Worm (Caenorhabditis elegans) whole organism, young adult: ENCODE results near the gene thoc-7.

Experiments used
- B0019.2 ChIP-seq: fragments of 200-800 bp; sonication (Bioruptor generic); conservative IDR thresholded peaks from 2 replicates; pipeline ENCODE4 v1.3.6; 2022; ENCODE audit warnings: missing genetic modification reagents, missing genetic modification characterization, missing compliant biosample characterization
- B0035.1 ChIP-seq: sonication (generic microtip); optimal IDR thresholded peaks from 2 replicates; lab custom pipeline; 2016; ENCODE audit warnings: missing genetic modification characterization, mild to moderate bottlenecking, missing compliant biosample characterization, missing genotype, missing genetic modification reagents
- B0336.3 ChIP-seq: fragments of 200-800 bp; sonication (Bioruptor generic); IDR thresholded peaks from 2 replicates; pipeline ENCODE4 v1.3.6; 2022; ENCODE audit warnings: missing genetic modification characterization, missing compliant biosample characterization
- C06A6.2 ChIP-seq: fragments of 200-800 bp; sonication (Bioruptor generic); conservative IDR thresholded peaks from 2 replicates; pipeline ENCODE4 v1.3.6; 2022; ENCODE audit warnings: missing genetic modification characterization, missing compliant biosample characterization
- C17E4.6 ChIP-seq: fragments of 200-800 bp; sonication (Bioruptor generic); IDR thresholded peaks from 2 replicates; pipeline ENCODE4 v1.3.6; 2022; ENCODE audit warnings: missing genetic modification reagents, missing genetic modification characterization, missing compliant biosample characterization
- D2030.7 ChIP-seq: fragments of 200-800 bp; sonication (Bioruptor generic); IDR thresholded peaks from 2 replicates; pipeline ENCODE4 v1.3.6; 2022; ENCODE audit warnings: missing genetic modification reagents, missing genetic modification characterization, missing compliant biosample characterization
- F33H1.4 ChIP-seq: fragments of 200-800 bp; sonication (Bioruptor generic); IDR thresholded peaks from 2 replicates; pipeline ENCODE4 v1.3.6; 2022; ENCODE audit warnings: missing genetic modification reagents, missing genetic modification characterization, missing compliant biosample characterization
- F52B5.7 ChIP-seq: sonication (generic microtip); optimal IDR thresholded peaks from 2 replicates; lab custom pipeline; 2016; ENCODE audit warnings: mild to moderate bottlenecking, missing genetic modification characterization, missing compliant biosample characterization
- K11D2.4 ChIP-seq: fragments of 200-800 bp; sonication (Bioruptor generic); IDR thresholded peaks from 2 replicates; pipeline ENCODE4 v1.3.6; 2022; ENCODE audit warnings: missing genetic modification reagents, missing genetic modification characterization, missing compliant biosample characterization
- T07F8.4 ChIP-seq: sonication (generic microtip); optimal IDR thresholded peaks from 2 replicates; lab custom pipeline; 2016; ENCODE audit warnings: mild to moderate bottlenecking, missing genetic modification characterization, moderate library complexity, missing compliant biosample characterization
- Y53G8AR.9 ChIP-seq: fragments of 200-800 bp; sonication (Bioruptor generic); conservative IDR thresholded peaks from 2 replicates; pipeline ENCODE4 v1.3.6; 2022; ENCODE audit warnings: missing genetic modification reagents, missing genetic modification characterization, missing compliant biosample characterization
- Y56A3A.18 ChIP-seq: fragments of 200-800 bp; sonication (Bioruptor generic); IDR thresholded peaks from 2 replicates; pipeline ENCODE4 v1.3.6; 2022; ENCODE audit warnings: missing genetic modification reagents, missing genetic modification characterization, missing compliant biosample characterization
- Y95B8A.8 ChIP-seq: fragments of 200-800 bp; sonication (Bioruptor generic); IDR thresholded peaks from 2 replicates; pipeline ENCODE4 v1.3.6; 2022; ENCODE audit warnings: missing genetic modification reagents, missing genetic modification characterization, missing compliant biosample characterization
- akir-1 ChIP-seq: fragments of 200-800 bp; sonication (Bioruptor generic); optimal IDR thresholded peaks from 2 replicates; lab custom pipeline; 2018; ENCODE audit warnings: mild to moderate bottlenecking, missing genetic modification characterization, moderate library complexity, missing compliant biosample characterization
- ama-1 ChIP-seq, 3 experiments: fragments of 150-350 bp in 1 of 3; sonication (generic microtip) in 2 of 3; optimal IDR thresholded peaks; 2 replicates each; lab custom pipeline; 2014 to 2018; ENCODE audit warnings: missing biosample characterization in 2 of 3, missing genetic modification characterization in 2 of 3, missing genetic modification reagents in 2 of 3
- aptf-2 ChIP-seq: fragments of 200-800 bp; sonication (Bioruptor generic); conservative IDR thresholded peaks from 2 replicates; pipeline ENCODE4 v1.3.6; 2022; ENCODE audit warnings: missing genetic modification reagents, missing genetic modification characterization, missing compliant biosample characterization
- attf-3 ChIP-seq: fragments of 200-800 bp; sonication (Bioruptor generic); conservative IDR thresholded peaks from 2 replicates; pipeline ENCODE4 v1.3.6; 2022; ENCODE audit warnings: missing genetic modification reagents, missing genetic modification characterization, missing compliant biosample characterization
- attf-6 ChIP-seq: fragments of 200-800 bp; sonication (Bioruptor generic); IDR thresholded peaks from 2 replicates; pipeline ENCODE4 v1.3.6; 2022; ENCODE audit warnings: missing genetic modification reagents, missing genetic modification characterization, missing compliant biosample characterization
- bed-2 ChIP-seq: fragments of 200-800 bp; sonication (Bioruptor generic); IDR thresholded peaks from 2 replicates; pipeline ENCODE4 v1.3.6; 2022; ENCODE audit warnings: missing genetic modification reagents, missing genetic modification characterization, missing compliant biosample characterization
- cebp-1 ChIP-seq, 2 experiments: fragments of 200-800 bp in 1 of 2; sonication (Bioruptor generic) in 1 of 2; sonication (generic microtip) in 1 of 2; IDR thresholded peaks in 1 of 2; optimal IDR thresholded peaks in 1 of 2; 2 replicates each; pipeline versions ENCODE4 v1.3.6 to Lab custom; 2017 to 2022; ENCODE audit warnings: missing compliant biosample characterization in 2 of 2, missing genetic modification characterization in 2 of 2, mild to moderate bottlenecking in 1 of 2, missing genetic modification reagents in 1 of 2, moderate library complexity in 1 of 2
- cebp-2 ChIP-seq: fragments of 200-800 bp; sonication (Bioruptor generic); IDR thresholded peaks from 2 replicates; pipeline ENCODE4 v1.3.6; 2022; ENCODE audit warnings: missing genetic modification characterization, missing compliant biosample characterization
- ceh-40 ChIP-seq: fragments of 200-800 bp; sonication (Bioruptor generic); IDR thresholded peaks from 2 replicates; pipeline ENCODE4 v1.3.6; 2022; ENCODE audit warnings: missing genetic modification characterization, missing compliant biosample characterization
- ceh-91 ChIP-seq: fragments of 200-800 bp; sonication (Bioruptor generic); IDR thresholded peaks from 2 replicates; pipeline ENCODE4 v1.3.6; 2022; ENCODE audit warnings: missing genetic modification reagents, missing genetic modification characterization, missing compliant biosample characterization
- chd-7 ChIP-seq: sonication (generic microtip); optimal IDR thresholded peaks from 2 replicates; lab custom pipeline; 2016; ENCODE audit warnings: mild to moderate bottlenecking, missing genetic modification characterization, moderate library complexity, missing compliant biosample characterization
- dpl-1 ChIP-seq: fragments of 150-350 bp; optimal IDR thresholded peaks from 2 replicates; lab custom pipeline; 2014; ENCODE audit warnings: missing biosample characterization, missing genetic modification reagents, missing genetic modification characterization
- egl-44 ChIP-seq: fragments of 200-800 bp; sonication (Bioruptor generic); IDR thresholded peaks from 2 replicates; pipeline ENCODE4 v1.3.6; 2022; ENCODE audit warnings: missing genetic modification reagents, missing genetic modification characterization, missing compliant biosample characterization
- ets-4 ChIP-seq: fragments of 200-800 bp; sonication (Bioruptor generic); optimal IDR thresholded peaks from 2 replicates; lab custom pipeline; 2018; ENCODE audit warnings: mild to moderate bottlenecking, missing genetic modification characterization, missing compliant biosample characterization
- gei-17 ChIP-seq: fragments of 200-800 bp; sonication (Bioruptor generic); optimal IDR thresholded peaks from 2 replicates; lab custom pipeline; 2018; ENCODE audit warnings: mild to moderate bottlenecking, missing genetic modification characterization, missing compliant biosample characterization
- hmg-1.2 ChIP-seq: fragments of 200-800 bp; sonication (Bioruptor generic); IDR thresholded peaks from 2 replicates; pipeline ENCODE4 v1.3.6; 2022; ENCODE audit warnings: missing genetic modification reagents, missing genetic modification characterization, missing compliant biosample characterization
- lag-1 ChIP-seq: fragments of 200-800 bp; sonication (Bioruptor generic); IDR thresholded peaks from 2 replicates; pipeline ENCODE4 v1.3.6; 2022; ENCODE audit warnings: missing genetic modification reagents, missing genetic modification characterization, missing compliant biosample characterization
- lir-1 ChIP-seq: fragments of 200-800 bp; sonication (Bioruptor generic); conservative IDR thresholded peaks from 2 replicates; pipeline ENCODE4 v1.3.6; 2022; ENCODE audit warnings: missing genetic modification reagents, missing genetic modification characterization, missing compliant biosample characterization
- lsy-27 ChIP-seq: sonication (generic microtip); optimal IDR thresholded peaks from 2 replicates; lab custom pipeline; 2017; ENCODE audit warnings: missing genetic modification characterization, mild to moderate bottlenecking, missing compliant biosample characterization, antibody characterized with exemption, missing genotype, borderline replicate concordance; ENCODE audit not compliant: insufficient read depth
- madf-6 ChIP-seq: fragments of 200-800 bp; sonication (Bioruptor generic); IDR thresholded peaks from 2 replicates; pipeline ENCODE4 v1.3.6; 2022; ENCODE audit warnings: missing genetic modification reagents, missing genetic modification characterization, missing compliant biosample characterization
- mcd-1 ChIP-seq: fragments of 200-800 bp; sonication (Bioruptor generic); IDR thresholded peaks from 2 replicates; pipeline ENCODE4 v1.3.6; 2022; ENCODE audit warnings: missing genetic modification reagents, missing genetic modification characterization, missing compliant biosample characterization
- mes-4 ChIP-seq: sonication (generic microtip); optimal IDR thresholded peaks from 2 replicates; lab custom pipeline; 2016; ENCODE audit warnings: missing genotype, missing genetic modification characterization, missing compliant biosample characterization
- mxl-1 ChIP-seq: sonication (generic microtip); optimal IDR thresholded peaks from 2 replicates; lab custom pipeline; 2016; ENCODE audit warnings: missing genetic modification characterization, missing compliant biosample characterization
- nfya-2 ChIP-seq: fragments of 200-800 bp; sonication (Bioruptor generic); IDR thresholded peaks from 2 replicates; pipeline ENCODE4 v1.3.6; 2022; ENCODE audit warnings: missing genetic modification reagents, missing genetic modification characterization, missing compliant biosample characterization
- nfyb-1 ChIP-seq: fragments of 200-800 bp; sonication (Bioruptor generic); IDR thresholded peaks from 2 replicates; pipeline ENCODE4 v1.3.6; 2022; ENCODE audit warnings: missing genetic modification reagents, missing genetic modification characterization, missing compliant biosample characterization
- nhr-27 ChIP-seq: fragments of 200-800 bp; sonication (Bioruptor generic); optimal IDR thresholded peaks from 2 replicates; lab custom pipeline; 2018; ENCODE audit warnings: mild to moderate bottlenecking, missing genetic modification characterization, moderate library complexity, missing compliant biosample characterization
- pbrm-1 ChIP-seq: fragments of 200-800 bp; sonication (Bioruptor generic); IDR thresholded peaks from 2 replicates; pipeline ENCODE4 v1.3.6; 2022; ENCODE audit warnings: missing genetic modification reagents, missing genetic modification characterization, missing compliant biosample characterization
- snpc-1.1 ChIP-seq: sonication (generic microtip); optimal IDR thresholded peaks from 2 replicates; lab custom pipeline; 2017; ENCODE audit warnings: missing genetic modification characterization, mild to moderate bottlenecking, missing compliant biosample characterization, antibody characterized with exemption, moderate library complexity, missing genotype, missing genetic modification reagents; ENCODE audit not compliant: insufficient read depth
- snpc-4 ChIP-seq, 5 experiments: fragments of 150-350 bp in 1 of 5; sonication (generic microtip) in 4 of 5; optimal IDR thresholded peaks; 2 replicates each; lab custom pipeline; 2014 to 2018; ENCODE audit warnings: missing genetic modification characterization in 5 of 5, missing biosample characterization in 3 of 5, antibody characterized with exemption in 2 of 5, mild to moderate bottlenecking in 2 of 5, missing compliant biosample characterization in 2 of 5, missing genotype in 2 of 5, moderate library complexity in 2 of 5, missing genetic modification reagents in 1 of 5
- zfh-2 ChIP-seq: fragments of 200-800 bp; sonication (Bioruptor generic); conservative IDR thresholded peaks from 2 replicates; pipeline ENCODE4 v1.3.6; 2022; ENCODE audit warnings: missing genetic modification reagents, missing genetic modification characterization, missing compliant biosample characterization
- ztf-26 ChIP-seq: sonication (generic microtip); optimal IDR thresholded peaks from 2 replicates; lab custom pipeline; 2017; ENCODE audit warnings: missing genetic modification characterization, missing compliant biosample characterization
- ztf-28 ChIP-seq: fragments of 200-800 bp; sonication (Bioruptor generic); IDR thresholded peaks from 2 replicates; pipeline ENCODE4 v1.3.6; 2022; ENCODE audit warnings: missing genetic modification reagents, missing genetic modification characterization, missing compliant biosample characterization

Gene thoc-7

DNA sequence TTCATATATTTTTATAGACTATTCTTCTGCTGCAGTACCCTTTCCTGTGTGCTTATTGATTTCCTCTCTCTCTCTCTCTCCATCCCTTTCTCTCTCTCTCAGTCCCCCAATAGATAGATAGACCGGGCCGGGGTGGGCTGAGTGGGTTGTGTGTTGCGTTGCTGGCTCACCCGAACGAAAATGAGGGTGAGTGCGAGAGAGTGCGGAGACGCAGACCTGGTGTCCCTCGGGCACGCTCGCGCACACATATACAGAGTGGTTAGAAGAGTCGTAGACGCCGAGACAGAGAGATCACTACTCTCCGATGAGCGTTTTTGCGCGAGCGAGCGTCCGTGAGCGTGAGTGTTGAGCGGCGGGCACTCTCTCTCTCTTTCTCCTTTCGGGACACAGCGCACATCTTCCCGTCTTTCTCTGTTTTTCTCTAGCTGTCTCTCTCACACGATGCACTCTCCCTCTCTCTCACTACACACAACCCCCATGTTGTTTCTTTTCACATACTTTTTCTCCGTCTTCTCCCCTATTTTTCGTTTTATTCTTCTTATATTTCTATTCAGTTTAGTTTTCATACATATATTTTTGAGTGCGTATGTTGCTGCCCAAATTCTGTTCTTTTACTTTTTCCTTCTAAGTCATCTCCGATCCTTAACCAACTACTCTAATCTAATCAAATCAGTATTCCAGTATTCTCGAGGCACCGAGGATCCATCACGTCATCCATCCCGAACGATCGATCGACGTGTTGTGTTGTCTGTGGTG lies 5.1 kb downstream of the thoc-7 start, which contains the start of gene lin-66 (continued):
- TF ChIP-seq B0019.2 (GFP tag; lab: Robert Waterston, UW) (no peak), F33H1.4 (GFP tag; lab: Robert Waterston, UW) (peak; percentile 53), T07F8.4 (no peak), mes-4 (tag; lab: Kevin White, UChicago) (no peak), lsy-27 (tag; lab: Kevin White, UChicago) (no peak), egl-44 (peak; percentile 64; the same call in 1 of the 2 replicates), nhr-27 (tag; lab: Kevin White, UChicago) (peak; percentile 46), K11D2.4 (GFP tag; lab: Robert Waterston, UW) (peak; percentile 73), cebp-1 (GFP tag; IDR thresholded peaks at IDR 0.05; lab: Robert Waterston, UW) (peak; percentile 66), cebp-1 (tag; optimal IDR thresholded peaks at IDR 0.05; lab: Kevin White, UChicago) (peak; percentile 88), akir-1 (GFP tag; lab: Kevin White, UChicago) (peak; percentile 16), dpl-1 (GFP tag; lab: Kevin White, UChicago) (no peak), ama-1 (optimal IDR thresholded peaks at IDR 0.05; lab: Kevin White, UChicago) (peak; percentile 63), ama-1 (GFP tag; optimal IDR thresholded peaks at IDR 0.05; lab: Kevin White, UChicago) (no peak), chd-7 (tag; lab: Kevin White, UChicago) (peak; percentile 85), Y53G8AR.9 (GFP tag; lab: Robert Waterston, UW) (peak; percentile 69; the same call in 1 of the 2 replicates), lag-1 (GFP tag; lab: Robert Waterston, UW) (no peak), gei-17 (peak; percentile 52), nfyb-1 (GFP tag; lab: Robert Waterston, UW) (peak; percentile 90), snpc-1.1 (tag; lab: Kevin White, UChicago) (no peak), hmg-1.2 (GFP tag; lab: Robert Waterston, UW) (peak; percentile 85), lir-1 (GFP tag; lab: Robert Waterston, UW) (peak; percentile 94), mxl-1 (no peak), D2030.7 (GFP tag; lab: Robert Waterston, UW) (no peak), ztf-26 (tag; lab: Kevin White, UChicago) (peak; percentile 87), B0336.3 (GFP tag; lab: Robert Waterston, UW) (peak; percentile 94), attf-3 (GFP tag; lab: Robert Waterston, UW) (no peak), ceh-40 (no peak), nfya-2 (GFP tag; lab: Robert Waterston, UW) (no peak), cebp-2 (GFP tag; lab: Robert Waterston, UW) (peak; percentile 93), C17E4.6 (GFP tag; lab: Robert Waterston, UW) (peak; percentile 38; the same call in 1 of the 2 replicates), mcd-1 (GFP tag; lab: Robert Waterston, UW) (peak; percentile 81), zfh-2 (GFP tag; lab: Robert Waterston, UW) (peak; percentile 99), aptf-2 (GFP tag; lab: Robert Waterston, UW) (no peak; the same call in 1 of the 2 replicates), F52B5.7 (tag; lab: Kevin White, UChicago) (peak; percentile 70), B0035.1 (tag; lab: Kevin White, UChicago) (peak; percentile 64), snpc-4 (GFP tag; optimal IDR thresholded peaks at IDR 0.05; lab: Kevin White, UChicago) (no peak), snpc-4 (tag; optimal IDR thresholded peaks at IDR 0.05; lab: Kevin White, UChicago) (peak; percentile 37 to 84 (median 72)), madf-6 (GFP tag; lab: Robert Waterston, UW) (0 out of 2 replicates have a peak, but pooled peaks have one; percentile 28), ztf-28 (GFP tag; lab: Robert Waterston, UW) (no peak), ets-4 (GFP tag; lab: Kevin White, UChicago) (peak; percentile 42), C06A6.2 (GFP tag; lab: Robert Waterston, UW) (peak; percentile 68), pbrm-1 (GFP tag; lab: Robert Waterston, UW) (peak; percentile 78; the same call in 1 of the 2 replicates), bed-2 (peak; percentile 41; the same call in 1 of the 2 replicates), attf-6 (GFP tag; lab: Robert Waterston, UW) (no peak), Y56A3A.18 (GFP tag; lab: Robert Waterston, UW) (peak; percentile 18; the same call in 1 of the 2 replicates), Y95B8A.8 (GFP tag; lab: Robert Waterston, UW) (no peak), ceh-91 (GFP tag; lab: Robert Waterston, UW) (no peak)
